Worm (Caenorhabditis elegans) whole organism, young adult: ENCODE measurements around the gene clec-196.

ENCODE experiments used
- B0019.2 ChIP-seq: fragments of 200-800 bp; sonication (Bioruptor generic); conservative IDR thresholded peaks from 2 replicates; pipeline ENCODE4 v1.3.6; 2022; ENCODE audit warnings: missing genetic modification reagents, missing genetic modification characterization, missing compliant biosample characterization
- B0035.1 ChIP-seq: sonication (generic microtip); optimal IDR thresholded peaks from 2 replicates; lab custom pipeline; 2016; ENCODE audit warnings: missing genetic modification characterization, mild to moderate bottlenecking, missing compliant biosample characterization, missing genotype, missing genetic modification reagents
- B0336.3 ChIP-seq: fragments of 200-800 bp; sonication (Bioruptor generic); IDR thresholded peaks from 2 replicates; pipeline ENCODE4 v1.3.6; 2022; ENCODE audit warnings: missing genetic modification characterization, missing compliant biosample characterization
- F22D6.2 ChIP-seq: sonication (generic microtip); optimal IDR thresholded peaks from 2 replicates; lab custom pipeline; 2016; ENCODE audit warnings: mild to moderate bottlenecking, missing genetic modification characterization, missing compliant biosample characterization
- T07F8.4 ChIP-seq: sonication (generic microtip); optimal IDR thresholded peaks from 2 replicates; lab custom pipeline; 2016; ENCODE audit warnings: mild to moderate bottlenecking, missing genetic modification characterization, moderate library complexity, missing compliant biosample characterization
- T26A5.8 ChIP-seq: sonication (generic microtip); optimal IDR thresholded peaks from 2 replicates; lab custom pipeline; 2016; ENCODE audit warnings: missing genetic modification characterization, missing compliant biosample characterization
- Y53F4B.3 ChIP-seq: fragments of 200-800 bp; sonication (Bioruptor generic); IDR thresholded peaks from 2 replicates; pipeline ENCODE4 v1.3.6; 2022; ENCODE audit warnings: missing genetic modification reagents, missing genetic modification characterization, missing compliant biosample characterization
- Y56A3A.18 ChIP-seq: fragments of 200-800 bp; sonication (Bioruptor generic); IDR thresholded peaks from 2 replicates; pipeline ENCODE4 v1.3.6; 2022; ENCODE audit warnings: missing genetic modification reagents, missing genetic modification characterization, missing compliant biosample characterization
- ZK185.1 ChIP-seq: sonication (generic microtip); optimal IDR thresholded peaks from 2 replicates; lab custom pipeline; 2016; ENCODE audit warnings: mild to moderate bottlenecking, missing genetic modification characterization, missing compliant biosample characterization; ENCODE audit not compliant: poor library complexity, severe bottlenecking
- aptf-2 ChIP-seq: fragments of 200-800 bp; sonication (Bioruptor generic); conservative IDR thresholded peaks from 2 replicates; pipeline ENCODE4 v1.3.6; 2022; ENCODE audit warnings: missing genetic modification reagents, missing genetic modification characterization, missing compliant biosample characterization
- aptf-3 ChIP-seq: fragments of 200-800 bp; sonication (Bioruptor generic); IDR thresholded peaks from 2 replicates; pipeline ENCODE4 v1.3.6; 2022; ENCODE audit warnings: missing genetic modification characterization, missing compliant biosample characterization
- attf-5 ChIP-seq: fragments of 200-800 bp; sonication (Bioruptor generic); optimal IDR thresholded peaks from 2 replicates; lab custom pipeline; 2018; ENCODE audit warnings: mild to moderate bottlenecking, missing genetic modification characterization, missing compliant biosample characterization
- bed-1 ChIP-seq: fragments of 200-800 bp; sonication (Bioruptor generic); IDR thresholded peaks from 2 replicates; pipeline ENCODE4 v1.3.6; 2022; ENCODE audit warnings: missing genetic modification reagents, missing genetic modification characterization, missing compliant biosample characterization
- ccch-3 ChIP-seq: fragments of 200-800 bp; sonication (Bioruptor generic); optimal IDR thresholded peaks from 2 replicates; lab custom pipeline; 2018; ENCODE audit warnings: mild to moderate bottlenecking, missing genetic modification characterization, missing compliant biosample characterization
- cebp-1 ChIP-seq, 2 experiments: fragments of 200-800 bp in 1 of 2; sonication (Bioruptor generic) in 1 of 2; sonication (generic microtip) in 1 of 2; IDR thresholded peaks in 1 of 2; optimal IDR thresholded peaks in 1 of 2; 2 replicates each; pipeline versions ENCODE4 v1.3.6 to Lab custom; 2017 to 2022; ENCODE audit warnings: missing compliant biosample characterization in 2 of 2, missing genetic modification characterization in 2 of 2, mild to moderate bottlenecking in 1 of 2, missing genetic modification reagents in 1 of 2, moderate library complexity in 1 of 2
- ceh-40 ChIP-seq: fragments of 200-800 bp; sonication (Bioruptor generic); IDR thresholded peaks from 2 replicates; pipeline ENCODE4 v1.3.6; 2022; ENCODE audit warnings: missing genetic modification characterization, missing compliant biosample characterization
- ceh-79 ChIP-seq: sonication (generic microtip); optimal IDR thresholded peaks from 2 replicates; lab custom pipeline; 2017; ENCODE audit warnings: mild to moderate bottlenecking, missing genetic modification characterization, missing compliant biosample characterization
- ceh-91 ChIP-seq: fragments of 200-800 bp; sonication (Bioruptor generic); IDR thresholded peaks from 2 replicates; pipeline ENCODE4 v1.3.6; 2022; ENCODE audit warnings: missing genetic modification reagents, missing genetic modification characterization, missing compliant biosample characterization
- chd-7 ChIP-seq: sonication (generic microtip); optimal IDR thresholded peaks from 2 replicates; lab custom pipeline; 2016; ENCODE audit warnings: mild to moderate bottlenecking, missing genetic modification characterization, moderate library complexity, missing compliant biosample characterization
- die-1 ChIP-seq: sonication (generic microtip); optimal IDR thresholded peaks from 2 replicates; lab custom pipeline; 2016; ENCODE audit warnings: missing genotype, mild to moderate bottlenecking, missing genetic modification characterization, missing compliant biosample characterization
- efl-1 ChIP-seq: fragments of 150-350 bp; optimal IDR thresholded peaks from 2 replicates; lab custom pipeline; 2014; ENCODE audit warnings: missing biosample characterization, missing genetic modification reagents, missing genetic modification characterization
- egl-44 ChIP-seq: fragments of 200-800 bp; sonication (Bioruptor generic); IDR thresholded peaks from 2 replicates; pipeline ENCODE4 v1.3.6; 2022; ENCODE audit warnings: missing genetic modification reagents, missing genetic modification characterization, missing compliant biosample characterization
- fkh-3 ChIP-seq: sonication (generic microtip); optimal IDR thresholded peaks from 2 replicates; lab custom pipeline; 2016; ENCODE audit warnings: mild to moderate bottlenecking, missing genetic modification characterization, missing compliant biosample characterization
- him-1 ChIP-seq: sonication (generic microtip); optimal IDR thresholded peaks from 2 replicates; lab custom pipeline; 2016; ENCODE audit warnings: missing genotype, missing genetic modification reagents, missing genetic modification characterization, missing compliant biosample characterization
- lag-1 ChIP-seq: fragments of 200-800 bp; sonication (Bioruptor generic); IDR thresholded peaks from 2 replicates; pipeline ENCODE4 v1.3.6; 2022; ENCODE audit warnings: missing genetic modification reagents, missing genetic modification characterization, missing compliant biosample characterization
- lin-26 ChIP-seq: fragments of 200-800 bp; sonication (Bioruptor generic); IDR thresholded peaks from 2 replicates; pipeline ENCODE4 v1.3.6; 2022; ENCODE audit warnings: missing genetic modification reagents, missing genetic modification characterization, missing compliant biosample characterization
- lir-1 ChIP-seq: fragments of 200-800 bp; sonication (Bioruptor generic); conservative IDR thresholded peaks from 2 replicates; pipeline ENCODE4 v1.3.6; 2022; ENCODE audit warnings: missing genetic modification reagents, missing genetic modification characterization, missing compliant biosample characterization
- lsl-1 ChIP-seq: fragments of 200-800 bp; sonication (Bioruptor generic); optimal IDR thresholded peaks from 2 replicates; lab custom pipeline; 2018; ENCODE audit warnings: mild to moderate bottlenecking, missing genetic modification characterization, moderate library complexity, missing compliant biosample characterization
- lsy-27 ChIP-seq: sonication (generic microtip); optimal IDR thresholded peaks from 2 replicates; lab custom pipeline; 2017; ENCODE audit warnings: missing genetic modification characterization, mild to moderate bottlenecking, missing compliant biosample characterization, antibody characterized with exemption, missing genotype, borderline replicate concordance; ENCODE audit not compliant: insufficient read depth
- madf-6 ChIP-seq: fragments of 200-800 bp; sonication (Bioruptor generic); IDR thresholded peaks from 2 replicates; pipeline ENCODE4 v1.3.6; 2022; ENCODE audit warnings: missing genetic modification reagents, missing genetic modification characterization, missing compliant biosample characterization
- mcd-1 ChIP-seq: fragments of 200-800 bp; sonication (Bioruptor generic); IDR thresholded peaks from 2 replicates; pipeline ENCODE4 v1.3.6; 2022; ENCODE audit warnings: missing genetic modification reagents, missing genetic modification characterization, missing compliant biosample characterization
- mes-4 ChIP-seq: sonication (generic microtip); optimal IDR thresholded peaks from 2 replicates; lab custom pipeline; 2016; ENCODE audit warnings: missing genotype, missing genetic modification characterization, missing compliant biosample characterization
- nfya-2 ChIP-seq: fragments of 200-800 bp; sonication (Bioruptor generic); IDR thresholded peaks from 2 replicates; pipeline ENCODE4 v1.3.6; 2022; ENCODE audit warnings: missing genetic modification reagents, missing genetic modification characterization, missing compliant biosample characterization
- nfyb-1 ChIP-seq: fragments of 200-800 bp; sonication (Bioruptor generic); IDR thresholded peaks from 2 replicates; pipeline ENCODE4 v1.3.6; 2022; ENCODE audit warnings: missing genetic modification reagents, missing genetic modification characterization, missing compliant biosample characterization
- nhr-179 ChIP-seq: sonication (generic microtip); optimal IDR thresholded peaks from 2 replicates; lab custom pipeline; 2016; ENCODE audit warnings: mild to moderate bottlenecking, missing genetic modification characterization, missing compliant biosample characterization
- nhr-27 ChIP-seq: fragments of 200-800 bp; sonication (Bioruptor generic); optimal IDR thresholded peaks from 2 replicates; lab custom pipeline; 2018; ENCODE audit warnings: mild to moderate bottlenecking, missing genetic modification characterization, moderate library complexity, missing compliant biosample characterization
- nhr-80 ChIP-seq: sonication (generic microtip); optimal IDR thresholded peaks from 2 replicates; lab custom pipeline; 2016; ENCODE audit warnings: missing genetic modification characterization, missing compliant biosample characterization
- pbrm-1 ChIP-seq: fragments of 200-800 bp; sonication (Bioruptor generic); IDR thresholded peaks from 2 replicates; pipeline ENCODE4 v1.3.6; 2022; ENCODE audit warnings: missing genetic modification reagents, missing genetic modification characterization, missing compliant biosample characterization
- pha-4 ChIP-seq: fragments of 150-350 bp; sonication (generic microtip); optimal IDR thresholded peaks from 2 replicates; lab custom pipeline; 2014; ENCODE audit warnings: missing biosample characterization, missing genetic modification reagents, missing genetic modification characterization
- sdz-38 ChIP-seq: sonication (generic microtip); optimal IDR thresholded peaks from 2 replicates; lab custom pipeline; 2016; ENCODE audit warnings: missing genotype, missing genetic modification characterization, missing compliant biosample characterization
- snpc-1.1 ChIP-seq: sonication (generic microtip); optimal IDR thresholded peaks from 2 replicates; lab custom pipeline; 2017; ENCODE audit warnings: missing genetic modification characterization, mild to moderate bottlenecking, missing compliant biosample characterization, antibody characterized with exemption, moderate library complexity, missing genotype, missing genetic modification reagents; ENCODE audit not compliant: insufficient read depth
- somi-1 ChIP-seq: fragments of 200-800 bp; sonication (Bioruptor generic); optimal IDR thresholded peaks from 2 replicates; lab custom pipeline; 2018; ENCODE audit warnings: mild to moderate bottlenecking, missing genetic modification characterization, missing compliant biosample characterization
- sptf-2 ChIP-seq: fragments of 200-800 bp; sonication (Bioruptor generic); optimal IDR thresholded peaks from 2 replicates; lab custom pipeline; 2018; ENCODE audit warnings: mild to moderate bottlenecking, missing genetic modification characterization, missing compliant biosample characterization
- xnd-1 ChIP-seq: sonication (generic microtip); optimal IDR thresholded peaks from 2 replicates; lab custom pipeline; 2016; ENCODE audit warnings: missing genotype, missing genetic modification reagents, missing genetic modification characterization, missing compliant biosample characterization
- zfh-2 ChIP-seq: fragments of 200-800 bp; sonication (Bioruptor generic); conservative IDR thresholded peaks from 2 replicates; pipeline ENCODE4 v1.3.6; 2022; ENCODE audit warnings: missing genetic modification reagents, missing genetic modification characterization, missing compliant biosample characterization
- ztf-26 ChIP-seq: sonication (generic microtip); optimal IDR thresholded peaks from 2 replicates; lab custom pipeline; 2017; ENCODE audit warnings: missing genetic modification characterization, missing compliant biosample characterization
- ztf-28 ChIP-seq: fragments of 200-800 bp; sonication (Bioruptor generic); IDR thresholded peaks from 2 replicates; pipeline ENCODE4 v1.3.6; 2022; ENCODE audit warnings: missing genetic modification reagents, missing genetic modification characterization, missing compliant biosample characterization
- ztf-6 ChIP-seq: fragments of 200-800 bp; sonication (Bioruptor generic); IDR thresholded peaks from 2 replicates; pipeline ENCODE4 v1.3.6; 2022; ENCODE audit warnings: missing genetic modification reagents, missing genetic modification characterization, missing compliant biosample characterization

clec-196 gene

DNA sequence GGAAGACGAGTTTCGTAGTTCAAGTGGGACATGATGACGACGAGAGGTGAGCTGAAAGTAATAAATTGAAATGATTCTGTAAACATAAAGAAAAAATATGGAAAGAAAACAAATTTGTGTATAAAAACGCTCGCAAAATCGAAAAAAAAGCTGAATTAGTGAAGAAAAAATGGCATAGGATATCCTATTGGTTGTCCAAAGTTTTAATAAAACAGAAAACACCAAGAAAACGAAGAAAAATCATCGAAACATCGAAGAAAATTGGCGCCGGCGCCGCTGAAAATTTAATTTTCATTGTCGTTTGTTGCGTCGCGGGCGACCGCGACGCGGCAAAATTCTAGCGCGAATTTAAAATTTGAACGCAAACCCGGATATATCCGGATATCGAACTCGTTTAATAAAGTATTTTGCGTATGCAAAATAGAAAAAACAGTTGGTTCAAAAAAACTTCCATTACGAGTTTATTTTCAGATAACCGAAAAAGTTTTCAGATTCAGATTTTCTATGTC, 3.1 kb upstream of the clec-196 start, which contains the start of gene gln-5 (continued):
- TF ChIP-seq lsy-27 (tag; lab: Kevin White, UChicago), result no peak
- TF ChIP-seq pha-4 (tag; lab: Kevin White, UChicago), result no peak
- TF ChIP-seq aptf-2 (GFP tag; lab: Robert Waterston, UW), result no peak
- no peak for TF ChIP-seq pbrm-1
- TF ChIP-seq ZK185.1 (tag; lab: Kevin White, UChicago), result no peak
- no peak for TF ChIP-seq Y56A3A.18 (GFP tag; lab: Robert Waterston, UW)
- TF ChIP-seq lin-26, result no peak
- no peak for TF ChIP-seq zfh-2 (GFP tag; lab: Robert Waterston, UW)
- TF ChIP-seq B0019.2 (GFP tag; lab: Robert Waterston, UW), result peak; percentile 66
- no peak for TF ChIP-seq die-1 (tag; lab: Kevin White, UChicago)
- TF ChIP-seq sptf-2 (GFP tag; lab: Kevin White, UChicago), result no peak
- TF ChIP-seq lsl-1 (GFP tag; lab: Kevin White, UChicago), result peak; percentile 71
- no peak for TF ChIP-seq lag-1 (GFP tag; lab: Robert Waterston, UW)
- TF ChIP-seq ztf-26 (tag; lab: Kevin White, UChicago), result no peak
- no peak for TF ChIP-seq chd-7 (tag; lab: Kevin White, UChicago)
- TF ChIP-seq mes-4 (tag; lab: Kevin White, UChicago), result no peak
- peak; percentile 37; the same call in 1 of the 2 replicates for TF ChIP-seq mcd-1 (GFP tag; lab: Robert Waterston, UW)
- no peak for TF ChIP-seq fkh-3 (tag; lab: Kevin White, UChicago)
- TF ChIP-seq somi-1 (GFP tag; lab: Kevin White, UChicago), result no peak
- TF ChIP-seq aptf-3, result no peak
- TF ChIP-seq xnd-1, result peak; percentile 93
- peak; percentile 97 for TF ChIP-seq efl-1 (GFP tag; lab: Kevin White, UChicago)
- TF ChIP-seq ceh-91 (GFP tag; lab: Robert Waterston, UW), result peak; percentile 94
- TF ChIP-seq F22D6.2 (tag; lab: Kevin White, UChicago), result no peak
- no peak for TF ChIP-seq T07F8.4 (tag; lab: Kevin White, UChicago)
- TF ChIP-seq ccch-3 (GFP tag; lab: Kevin White, UChicago), result no peak
- TF ChIP-seq egl-44 (GFP tag; lab: Robert Waterston, UW), result no peak
- TF ChIP-seq ztf-28 (GFP tag; lab: Robert Waterston, UW), result no peak
- no peak for TF ChIP-seq nhr-179
- TF ChIP-seq cebp-1 (GFP tag; IDR thresholded peaks at IDR 0.05; lab: Robert Waterston, UW), result no peak
- no peak for TF ChIP-seq cebp-1 (tag; optimal IDR thresholded peaks at IDR 0.05; lab: Kevin White, UChicago)
- no peak for TF ChIP-seq Y53F4B.3 (GFP tag; lab: Robert Waterston, UW)
- no peak for TF ChIP-seq sdz-38 (tag; lab: Kevin White, UChicago)
- no peak for TF ChIP-seq B0035.1 (tag; lab: Kevin White, UChicago)
- no peak for TF ChIP-seq attf-5
- peak; percentile 37; the same call in 1 of the 2 replicates for TF ChIP-seq B0336.3 (GFP tag; lab: Robert Waterston, UW)
- TF ChIP-seq him-1 (tag; lab: Kevin White, UChicago), result no peak
- no peak for TF ChIP-seq nhr-27 (tag; lab: Kevin White, UChicago)
- no peak for TF ChIP-seq ceh-79 (tag; lab: Kevin White, UChicago)
- TF ChIP-seq nhr-80 (tag; lab: Kevin White, UChicago), result no peak
- no peak for TF ChIP-seq T26A5.8 (tag; lab: Kevin White, UChicago)
- no peak; the same call in 1 of the 2 replicates for TF ChIP-seq lir-1 (GFP tag; lab: Robert Waterston, UW)
- TF ChIP-seq ztf-6 (GFP tag; lab: Robert Waterston, UW), result no peak
- TF ChIP-seq madf-6 (GFP tag; lab: Robert Waterston, UW), result peak; percentile 98
- TF ChIP-seq ceh-40, result no peak
- no peak for TF ChIP-seq bed-1
- TF ChIP-seq nfya-2 (GFP tag; lab: Robert Waterston, UW), result no peak
- no peak for TF ChIP-seq snpc-1.1 (tag; lab: Kevin White, UChicago)
- TF ChIP-seq nfyb-1 (GFP tag; lab: Robert Waterston, UW), result peak; percentile 27; the same call in 1 of the 2 replicates
